Worm (Caenorhabditis elegans) whole organism, young adult: ENCODE data around the gene T16G12.3.
A peak's percentile ranks its signal among the peaks of the same experiment; 100 is the strongest.

Experiments
- B0019.2 ChIP-seq: fragments of 200-800 bp; sonication (Bioruptor generic); conservative IDR thresholded peaks from 2 replicates; pipeline ENCODE4 v1.3.6; 2022; ENCODE audit warnings: missing genetic modification reagents, missing genetic modification characterization, missing compliant biosample characterization
- B0261.1 ChIP-seq: sonication (generic microtip); optimal IDR thresholded peaks from 2 replicates; lab custom pipeline; 2016; ENCODE audit warnings: mild to moderate bottlenecking, missing genetic modification characterization, moderate library complexity, missing compliant biosample characterization
- C06A6.2 ChIP-seq: fragments of 200-800 bp; sonication (Bioruptor generic); conservative IDR thresholded peaks from 2 replicates; pipeline ENCODE4 v1.3.6; 2022; ENCODE audit warnings: missing genetic modification characterization, missing compliant biosample characterization
- F10E7.11 ChIP-seq: sonication (generic microtip); optimal IDR thresholded peaks from 2 replicates; lab custom pipeline; 2017; ENCODE audit warnings: mild to moderate bottlenecking, missing genetic modification characterization, moderate library complexity, missing compliant biosample characterization
- F33H1.4 ChIP-seq: fragments of 200-800 bp; sonication (Bioruptor generic); IDR thresholded peaks from 2 replicates; pipeline ENCODE4 v1.3.6; 2022; ENCODE audit warnings: missing genetic modification reagents, missing genetic modification characterization, missing compliant biosample characterization
- K12H6.12 ChIP-seq: fragments of 200-800 bp; sonication (Bioruptor generic); optimal IDR thresholded peaks from 2 replicates; lab custom pipeline; 2018; ENCODE audit warnings: mild to moderate bottlenecking, missing genetic modification characterization, missing compliant biosample characterization
- Y53G8AR.9 ChIP-seq: fragments of 200-800 bp; sonication (Bioruptor generic); conservative IDR thresholded peaks from 2 replicates; pipeline ENCODE4 v1.3.6; 2022; ENCODE audit warnings: missing genetic modification reagents, missing genetic modification characterization, missing compliant biosample characterization
- Y56A3A.18 ChIP-seq: fragments of 200-800 bp; sonication (Bioruptor generic); IDR thresholded peaks from 2 replicates; pipeline ENCODE4 v1.3.6; 2022; ENCODE audit warnings: missing genetic modification reagents, missing genetic modification characterization, missing compliant biosample characterization
- ZK185.1 ChIP-seq: sonication (generic microtip); optimal IDR thresholded peaks from 2 replicates; lab custom pipeline; 2016; ENCODE audit warnings: mild to moderate bottlenecking, missing genetic modification characterization, missing compliant biosample characterization; ENCODE audit not compliant: poor library complexity, severe bottlenecking
- akir-1 ChIP-seq: fragments of 200-800 bp; sonication (Bioruptor generic); optimal IDR thresholded peaks from 2 replicates; lab custom pipeline; 2018; ENCODE audit warnings: mild to moderate bottlenecking, missing genetic modification characterization, moderate library complexity, missing compliant biosample characterization
- ama-1 ChIP-seq, 3 experiments: fragments of 150-350 bp in 1 of 3; sonication (generic microtip) in 2 of 3; optimal IDR thresholded peaks; 2 replicates each; lab custom pipeline; 2014 to 2018; ENCODE audit warnings: missing biosample characterization in 2 of 3, missing genetic modification characterization in 2 of 3, missing genetic modification reagents in 2 of 3
- aptf-2 ChIP-seq: fragments of 200-800 bp; sonication (Bioruptor generic); conservative IDR thresholded peaks from 2 replicates; pipeline ENCODE4 v1.3.6; 2022; ENCODE audit warnings: missing genetic modification reagents, missing genetic modification characterization, missing compliant biosample characterization
- attf-3 ChIP-seq: fragments of 200-800 bp; sonication (Bioruptor generic); conservative IDR thresholded peaks from 2 replicates; pipeline ENCODE4 v1.3.6; 2022; ENCODE audit warnings: missing genetic modification reagents, missing genetic modification characterization, missing compliant biosample characterization
- attf-5 ChIP-seq: fragments of 200-800 bp; sonication (Bioruptor generic); optimal IDR thresholded peaks from 2 replicates; lab custom pipeline; 2018; ENCODE audit warnings: mild to moderate bottlenecking, missing genetic modification characterization, missing compliant biosample characterization
- bed-2 ChIP-seq: fragments of 200-800 bp; sonication (Bioruptor generic); IDR thresholded peaks from 2 replicates; pipeline ENCODE4 v1.3.6; 2022; ENCODE audit warnings: missing genetic modification reagents, missing genetic modification characterization, missing compliant biosample characterization
- ccch-3 ChIP-seq: fragments of 200-800 bp; sonication (Bioruptor generic); optimal IDR thresholded peaks from 2 replicates; lab custom pipeline; 2018; ENCODE audit warnings: mild to moderate bottlenecking, missing genetic modification characterization, missing compliant biosample characterization
- cebp-2 ChIP-seq: fragments of 200-800 bp; sonication (Bioruptor generic); IDR thresholded peaks from 2 replicates; pipeline ENCODE4 v1.3.6; 2022; ENCODE audit warnings: missing genetic modification characterization, missing compliant biosample characterization
- ceh-27 ChIP-seq: fragments of 200-800 bp; sonication (Bioruptor generic); optimal IDR thresholded peaks from 2 replicates; lab custom pipeline; 2018; ENCODE audit warnings: mild to moderate bottlenecking, missing genetic modification characterization, moderate library complexity, missing compliant biosample characterization
- ceh-91 ChIP-seq: fragments of 200-800 bp; sonication (Bioruptor generic); IDR thresholded peaks from 2 replicates; pipeline ENCODE4 v1.3.6; 2022; ENCODE audit warnings: missing genetic modification reagents, missing genetic modification characterization, missing compliant biosample characterization
- chd-7 ChIP-seq: sonication (generic microtip); optimal IDR thresholded peaks from 2 replicates; lab custom pipeline; 2016; ENCODE audit warnings: mild to moderate bottlenecking, missing genetic modification characterization, moderate library complexity, missing compliant biosample characterization
- efl-1 ChIP-seq: fragments of 150-350 bp; optimal IDR thresholded peaks from 2 replicates; lab custom pipeline; 2014; ENCODE audit warnings: missing biosample characterization, missing genetic modification reagents, missing genetic modification characterization
- egrh-3 ChIP-seq: fragments of 200-800 bp; sonication (Bioruptor generic); IDR thresholded peaks from 2 replicates; pipeline ENCODE4 v1.3.6; 2022; ENCODE audit warnings: missing genetic modification reagents, missing genetic modification characterization, missing compliant biosample characterization
- hlh-26 ChIP-seq: fragments of 200-800 bp; sonication (Bioruptor generic); conservative IDR thresholded peaks from 2 replicates; pipeline ENCODE4 v1.3.6; 2022; ENCODE audit warnings: missing genetic modification reagents, missing genetic modification characterization, missing compliant biosample characterization
- let-607 ChIP-seq, 2 experiments: fragments of 200-800 bp in 1 of 2; sonication (Bioruptor generic) in 1 of 2; sonication (generic microtip) in 1 of 2; optimal IDR thresholded peaks; 2 replicates each; lab custom pipeline; 2016 to 2018; ENCODE audit warnings: mild to moderate bottlenecking in 2 of 2, missing compliant biosample characterization in 2 of 2, missing genetic modification characterization in 2 of 2, moderate library complexity in 2 of 2, missing genotype in 1 of 2
- lir-1 ChIP-seq: fragments of 200-800 bp; sonication (Bioruptor generic); conservative IDR thresholded peaks from 2 replicates; pipeline ENCODE4 v1.3.6; 2022; ENCODE audit warnings: missing genetic modification reagents, missing genetic modification characterization, missing compliant biosample characterization
- lsl-1 ChIP-seq: fragments of 200-800 bp; sonication (Bioruptor generic); optimal IDR thresholded peaks from 2 replicates; lab custom pipeline; 2018; ENCODE audit warnings: mild to moderate bottlenecking, missing genetic modification characterization, moderate library complexity, missing compliant biosample characterization
- madf-10 ChIP-seq: sonication (generic microtip); optimal IDR thresholded peaks from 2 replicates; lab custom pipeline; 2016; ENCODE audit warnings: mild to moderate bottlenecking, missing genetic modification characterization, missing compliant biosample characterization
- madf-6 ChIP-seq: fragments of 200-800 bp; sonication (Bioruptor generic); IDR thresholded peaks from 2 replicates; pipeline ENCODE4 v1.3.6; 2022; ENCODE audit warnings: missing genetic modification reagents, missing genetic modification characterization, missing compliant biosample characterization
- mcd-1 ChIP-seq: fragments of 200-800 bp; sonication (Bioruptor generic); IDR thresholded peaks from 2 replicates; pipeline ENCODE4 v1.3.6; 2022; ENCODE audit warnings: missing genetic modification reagents, missing genetic modification characterization, missing compliant biosample characterization
- rec-8 ChIP-seq, 2 experiments: sonication (generic microtip); optimal IDR thresholded peaks; 2 replicates each; lab custom pipeline; 2016; ENCODE audit warnings: mild to moderate bottlenecking in 2 of 2, missing genetic modification characterization in 2 of 2, missing genetic modification reagents in 2 of 2, missing genotype in 2 of 2, missing biosample characterization in 1 of 2, missing compliant biosample characterization in 1 of 2, moderate library complexity in 1 of 2
- sea-2 ChIP-seq: fragments of 200-800 bp; sonication (Bioruptor generic); IDR thresholded peaks from 2 replicates; pipeline ENCODE4 v1.3.6; 2022; ENCODE audit warnings: missing genetic modification characterization, missing compliant biosample characterization
- snpc-1.1 ChIP-seq: sonication (generic microtip); optimal IDR thresholded peaks from 2 replicates; lab custom pipeline; 2017; ENCODE audit warnings: missing genetic modification characterization, mild to moderate bottlenecking, missing compliant biosample characterization, antibody characterized with exemption, moderate library complexity, missing genotype, missing genetic modification reagents; ENCODE audit not compliant: insufficient read depth
- snpc-3.4 ChIP-seq: sonication (generic microtip); optimal IDR thresholded peaks from 2 replicates; lab custom pipeline; 2017; ENCODE audit warnings: missing genetic modification characterization, mild to moderate bottlenecking, missing compliant biosample characterization, antibody characterized with exemption, moderate library complexity, missing genotype, missing genetic modification reagents
- sptf-2 ChIP-seq: fragments of 200-800 bp; sonication (Bioruptor generic); optimal IDR thresholded peaks from 2 replicates; lab custom pipeline; 2018; ENCODE audit warnings: mild to moderate bottlenecking, missing genetic modification characterization, missing compliant biosample characterization
- unc-130 ChIP-seq: sonication (generic microtip); optimal IDR thresholded peaks from 2 replicates; lab custom pipeline; 2016; ENCODE audit warnings: missing genetic modification reagents, missing genetic modification characterization, missing compliant biosample characterization
- zfh-2 ChIP-seq: fragments of 200-800 bp; sonication (Bioruptor generic); conservative IDR thresholded peaks from 2 replicates; pipeline ENCODE4 v1.3.6; 2022; ENCODE audit warnings: missing genetic modification reagents, missing genetic modification characterization, missing compliant biosample characterization
- zim-3 ChIP-seq: sonication (generic microtip); optimal IDR thresholded peaks from 2 replicates; lab custom pipeline; 2017; ENCODE audit warnings: mild to moderate bottlenecking, missing genetic modification characterization, moderate library complexity, missing compliant biosample characterization
- ztf-18 ChIP-seq: sonication (generic microtip); optimal IDR thresholded peaks from 2 replicates; lab custom pipeline; 2016; ENCODE audit warnings: missing genotype, mild to moderate bottlenecking, missing genetic modification characterization, missing compliant biosample characterization
- ztf-22 ChIP-seq: fragments of 200-800 bp; sonication (Bioruptor generic); optimal IDR thresholded peaks from 2 replicates; lab custom pipeline; 2018; ENCODE audit warnings: mild to moderate bottlenecking, missing genetic modification characterization, moderate library complexity, missing compliant biosample characterization
- ztf-25 ChIP-seq: fragments of 200-800 bp; sonication (Bioruptor generic); IDR thresholded peaks from 2 replicates; pipeline ENCODE4 v1.3.6; 2022; ENCODE audit warnings: missing genetic modification reagents, missing genetic modification characterization, missing compliant biosample characterization
- ztf-26 ChIP-seq: sonication (generic microtip); optimal IDR thresholded peaks from 2 replicates; lab custom pipeline; 2017; ENCODE audit warnings: missing genetic modification characterization, missing compliant biosample characterization
- ztf-6 ChIP-seq: fragments of 200-800 bp; sonication (Bioruptor generic); IDR thresholded peaks from 2 replicates; pipeline ENCODE4 v1.3.6; 2022; ENCODE audit warnings: missing genetic modification reagents, missing genetic modification characterization, missing compliant biosample characterization

The T16G12.3 gene

DNA sequence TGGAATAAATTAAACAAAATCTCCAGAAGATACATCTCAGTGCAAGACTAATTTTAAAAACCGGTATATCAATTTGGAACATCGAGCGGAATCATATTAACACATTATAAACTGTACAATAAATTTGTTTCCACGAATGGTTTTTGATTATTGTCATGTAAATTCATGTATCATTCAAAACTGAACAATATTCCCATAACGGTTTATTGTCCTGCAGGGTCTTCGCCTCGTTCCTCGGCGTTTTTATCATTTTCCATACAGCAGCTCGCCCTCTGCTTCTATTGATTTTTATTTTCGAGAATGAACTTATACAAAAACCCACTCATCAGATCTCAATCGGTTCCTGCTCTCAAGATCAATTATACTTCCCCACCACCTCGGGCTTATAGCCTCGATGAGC, 8.6 kb downstream of the T16G12.3 start, which contains the start of gene T16G12.8:
Gene T16G12.8 (plus strand): TSS at position 301 of the 400 bp plus-strand sequence.
- no peak for TF ChIP-seq snpc-1.1 (tag; lab: Kevin White, UChicago)
- TF ChIP-seq ztf-26 = no peak
- no peak for TF ChIP-seq Y56A3A.18 (GFP tag; lab: Robert Waterston, UW)
- TF ChIP-seq C06A6.2 (GFP tag; lab: Robert Waterston, UW) = no peak
- no peak for TF ChIP-seq egrh-3 (GFP tag; lab: Robert Waterston, UW)

DNA sequence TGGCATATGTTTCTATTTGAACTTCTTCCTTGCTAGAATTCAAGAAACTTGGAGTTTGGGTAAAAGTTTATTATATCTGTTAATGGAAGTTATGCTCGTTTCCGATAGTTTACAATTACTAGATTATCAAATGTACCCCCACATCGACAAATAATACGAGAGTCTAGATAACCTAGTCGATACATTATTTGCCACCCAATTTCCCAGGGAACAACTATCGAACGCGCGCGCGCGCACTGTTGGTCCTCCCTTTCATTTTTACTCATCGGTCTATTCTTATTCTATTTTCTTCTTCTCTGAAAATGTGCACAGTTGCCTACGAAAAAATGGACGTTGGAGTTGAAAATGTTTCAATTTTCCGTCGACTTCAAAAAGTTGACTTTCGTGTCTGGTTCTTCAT, 10.2 kb downstream of the T16G12.3 start, which contains the start of gene T16G12.13:
Gene T16G12.13 (plus strand): TSS at position 293 of the 400 bp plus-strand sequence.
- TF ChIP-seq madf-6 (GFP tag; lab: Robert Waterston, UW) (peak; percentile 37; the same call in 1 of the 2 replicates), snpc-3.4 (no peak), sptf-2 (GFP tag; lab: Kevin White, UChicago) (no peak), akir-1 (GFP tag; lab: Kevin White, UChicago) (no peak), efl-1 (GFP tag; lab: Kevin White, UChicago) (peak; percentile 31), snpc-1.1 (tag; lab: Kevin White, UChicago) (no peak), ccch-3 (GFP tag; lab: Kevin White, UChicago) (no peak), ztf-25 (no peak), F33H1.4 (GFP tag; lab: Robert Waterston, UW) (no peak), ceh-27 (GFP tag; lab: Kevin White, UChicago) (no peak), chd-7 (tag; lab: Kevin White, UChicago) (no peak), aptf-2 (GFP tag; lab: Robert Waterston, UW) (peak; percentile 91), zim-3 (tag; lab: Kevin White, UChicago) (no peak), B0261.1 (no peak), sea-2 (GFP tag; lab: Robert Waterston, UW) (no peak), attf-3 (GFP tag; lab: Robert Waterston, UW) (no peak), mcd-1 (GFP tag; lab: Robert Waterston, UW) (no peak), ztf-22 (GFP tag; lab: Kevin White, UChicago) (no peak), zfh-2 (GFP tag; lab: Robert Waterston, UW) (no peak)

DNA sequence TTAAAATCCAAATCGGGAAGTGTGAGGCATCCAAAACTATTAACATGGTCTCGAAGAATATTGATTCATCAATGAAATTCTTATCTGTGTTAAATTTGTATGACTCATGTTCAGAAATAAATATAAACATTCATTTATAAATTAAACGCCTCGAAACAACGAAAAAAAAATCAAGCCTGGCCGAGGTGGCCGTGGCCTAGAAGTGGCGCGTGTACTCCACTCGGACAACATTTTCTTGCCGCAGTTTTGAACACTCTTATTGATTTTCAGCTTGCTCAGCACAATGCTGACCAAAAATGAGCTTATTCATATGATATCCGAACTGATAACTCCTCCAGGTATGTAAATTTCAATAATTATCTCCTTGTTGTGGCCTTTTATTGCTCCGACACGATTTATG, 13.7 kb downstream of the T16G12.3 start, which contains the start of gene ekl-6:
Gene ekl-6 (plus strand): TSS at position 265 of the 400 bp plus-strand sequence.
- TF ChIP-seq K12H6.12 (tag; lab: Kevin White, UChicago) (peak; percentile 11), ceh-91 (GFP tag; lab: Robert Waterston, UW) (peak; percentile 42; the same call in 1 of the 2 replicates), ZK185.1 (tag; lab: Kevin White, UChicago) (peak; percentile 89), rec-8 (tag; optimal IDR thresholded peaks at IDR 0.05; lab: Kevin White, UChicago) (peak in 1 of 2 experiments; percentile 58), cebp-2 (GFP tag; lab: Robert Waterston, UW) (no peak), hlh-26 (GFP tag; lab: Robert Waterston, UW) (no peak), ztf-6 (GFP tag; lab: Robert Waterston, UW) (0 out of 2 replicates have a peak, but pooled peaks have one; percentile 6), attf-5 (GFP tag; lab: Kevin White, UChicago) (peak; percentile 44), sea-2 (GFP tag; lab: Robert Waterston, UW) (no peak), madf-10 (tag; lab: Kevin White, UChicago) (no peak), ceh-27 (GFP tag; lab: Kevin White, UChicago) (peak; percentile 67), B0019.2 (GFP tag; lab: Robert Waterston, UW) (0 out of 2 replicates have a peak, but pooled peaks have one; percentile 23), aptf-2 (GFP tag; lab: Robert Waterston, UW) (0 out of 2 replicates have a peak, but pooled peaks have one; percentile 9), F10E7.11 (tag; lab: Kevin White, UChicago) (no peak), Y53G8AR.9 (GFP tag; lab: Robert Waterston, UW) (no peak), unc-130 (GFP tag; lab: Kevin White, UChicago) (peak; percentile 79), lsl-1 (peak; percentile 4), lir-1 (0 out of 2 replicates have a peak, but pooled peaks have one; percentile 39), let-607 (tag; optimal IDR thresholded peaks at IDR 0.05; lab: Kevin White, UChicago) (peak in 1 of 2 experiments; percentile 41), mcd-1 (GFP tag; lab: Robert Waterston, UW) (peak; percentile 55), ama-1 (optimal IDR thresholded peaks at IDR 0.05; lab: Kevin White, UChicago) (no peak), ama-1 (GFP tag; optimal IDR thresholded peaks at IDR 0.05; lab: Kevin White, UChicago) (no peak), bed-2 (GFP tag; lab: Robert Waterston, UW) (0 out of 2 replicates have a peak, but pooled peaks have one; percentile 29), madf-6 (GFP tag; lab: Robert Waterston, UW) (peak; percentile 53; the same call in 1 of the 2 replicates), ztf-18 (tag; lab: Kevin White, UChicago) (peak; percentile 6)
- TF ChIP-seq, all 124 proteins: peak for 17
